Worm (Caenorhabditis elegans) whole organism, L4 larva: Measurements from ENCODE around the gene F22B7.3.

Source experiments
- D1046.2 ChIP-seq: fragments of 200-800 bp; sonication (Bioruptor generic); IDR thresholded peaks from 2 replicates; pipeline ENCODE4 v1.3.6; 2022; ENCODE audit warnings: missing genetic modification characterization, missing compliant biosample characterization
- F26F4.8 ChIP-seq: fragments of 200-800 bp; sonication (Bioruptor generic); conservative IDR thresholded peaks from 2 replicates; pipeline ENCODE4 v1.3.6; 2022; ENCODE audit warnings: missing genetic modification characterization, missing compliant biosample characterization
- F49E8.2 ChIP-seq: sonication (generic microtip); optimal IDR thresholded peaks from 2 replicates; lab custom pipeline; 2016; ENCODE audit warnings: missing compliant biosample characterization, mild to moderate bottlenecking, missing genetic modification characterization, borderline replicate concordance
- R02D3.7 ChIP-seq: fragments of 150-350 bp; sonication (generic microtip); optimal IDR thresholded peaks from 3 replicates; lab custom pipeline; 2014; ENCODE audit warnings: missing biosample characterization, missing genetic modification characterization
- T20F7.1 ChIP-seq: fragments of 200-800 bp; sonication (Bioruptor generic); optimal IDR thresholded peaks from 2 replicates; lab custom pipeline; 2018; ENCODE audit warnings: mild to moderate bottlenecking, missing genetic modification characterization, missing compliant biosample characterization
- Y105C5A.15 ChIP-seq: fragments of 200-800 bp; sonication (Bioruptor generic); IDR thresholded peaks from 2 replicates; pipeline ENCODE4 v1.3.6; 2022; ENCODE audit warnings: missing genetic modification characterization, missing compliant biosample characterization
- Y48G9A.11 ChIP-seq: fragments of 200-800 bp; sonication (Bioruptor generic); IDR thresholded peaks from 2 replicates; pipeline ENCODE4 v1.3.6; 2022; ENCODE audit warnings: missing genetic modification reagents, missing genetic modification characterization, missing compliant biosample characterization
- Y5F2A.4 ChIP-seq: fragments of 200-800 bp; sonication (Bioruptor generic); optimal IDR thresholded peaks from 2 replicates; lab custom pipeline; 2018; ENCODE audit warnings: mild to moderate bottlenecking, missing genetic modification characterization, missing compliant biosample characterization
- ZK546.5 ChIP-seq, 2 experiments: sonication (generic microtip); optimal IDR thresholded peaks; 2 replicates each; lab custom pipeline; 2017; ENCODE audit warnings: missing biosample characterization in 2 of 2, missing genetic modification characterization in 2 of 2
- arid-1 ChIP-seq: fragments of 200-800 bp; sonication (Bioruptor generic); conservative IDR thresholded peaks from 2 replicates; pipeline ENCODE4 v1.3.6; 2022; ENCODE audit warnings: missing genetic modification reagents, missing genetic modification characterization, missing compliant biosample characterization
- ceh-20 ChIP-seq: fragments of 200-800 bp; sonication (Bioruptor generic); IDR thresholded peaks from 2 replicates; pipeline ENCODE4 v1.3.6; 2022; ENCODE audit warnings: missing genetic modification reagents, missing genetic modification characterization, missing compliant biosample characterization
- ceh-44 ChIP-seq: fragments of 200-800 bp; sonication (Bioruptor generic); IDR thresholded peaks from 2 replicates; pipeline ENCODE4 v1.3.6; 2022; ENCODE audit warnings: missing genetic modification reagents, missing genetic modification characterization, missing compliant biosample characterization
- ceh-62 ChIP-seq: sonication (generic microtip); optimal IDR thresholded peaks from 2 replicates; lab custom pipeline; 2017; ENCODE audit warnings: missing biosample characterization, missing genetic modification characterization
- ceh-82 ChIP-seq: sonication (generic microtip); optimal IDR thresholded peaks from 2 replicates; lab custom pipeline; 2017; ENCODE audit warnings: missing biosample characterization, missing genetic modification characterization
- daf-12 ChIP-seq: fragments of 150-350 bp; optimal IDR thresholded peaks from 2 replicates; lab custom pipeline; 2014; ENCODE audit warnings: missing biosample characterization, missing genetic modification reagents, missing genetic modification characterization
- daf-19 ChIP-seq: fragments of 200-800 bp; sonication (Bioruptor generic); conservative IDR thresholded peaks from 2 replicates; pipeline ENCODE4 v1.3.6; 2022; ENCODE audit warnings: missing genetic modification characterization, missing compliant biosample characterization
- dmd-6 ChIP-seq: fragments of 200-800 bp; sonication (Bioruptor generic); IDR thresholded peaks from 2 replicates; pipeline ENCODE4 v1.3.6; 2022; ENCODE audit warnings: missing genetic modification reagents, missing genetic modification characterization, missing compliant biosample characterization
- dmd-9 ChIP-seq: fragments of 200-800 bp; sonication (Bioruptor generic); IDR thresholded peaks from 2 replicates; pipeline ENCODE4 v1.3.6; 2022; ENCODE audit warnings: missing genetic modification reagents, missing genetic modification characterization, missing compliant biosample characterization
- dpl-1 ChIP-seq: fragments of 150-350 bp; optimal IDR thresholded peaks from 2 replicates; lab custom pipeline; 2014; ENCODE audit warnings: missing biosample characterization, missing genetic modification reagents, missing genetic modification characterization
- duxl-1 ChIP-seq: sonication (generic microtip); optimal IDR thresholded peaks from 2 replicates; lab custom pipeline; 2016; ENCODE audit warnings: mild to moderate bottlenecking, missing genetic modification characterization, moderate library complexity, missing compliant biosample characterization; ENCODE audit not compliant: poor library complexity
- dve-1 ChIP-seq: sonication (generic microtip); optimal IDR thresholded peaks from 2 replicates; lab custom pipeline; 2017; ENCODE audit warnings: antibody characterized with exemption, mild to moderate bottlenecking, missing genetic modification characterization, missing compliant biosample characterization; ENCODE audit not compliant: insufficient read depth
- egl-27 ChIP-seq: sonication (generic microtip); optimal IDR thresholded peaks from 3 replicates; lab custom pipeline; 2017; ENCODE audit warnings: missing biosample characterization, missing genetic modification reagents, missing genetic modification characterization
- hif-1 ChIP-seq, 2 experiments: sonication (generic microtip); optimal IDR thresholded peaks; 2 replicates each; lab custom pipeline; 2016 to 2017; ENCODE audit warnings: missing compliant biosample characterization in 2 of 2, missing genetic modification characterization in 2 of 2, missing genetic modification reagents in 2 of 2, missing genotype in 2 of 2, mild to moderate bottlenecking in 1 of 2
- hlh-11 ChIP-seq: fragments of 200-800 bp; sonication (Bioruptor generic); optimal IDR thresholded peaks from 2 replicates; lab custom pipeline; 2018; ENCODE audit warnings: mild to moderate bottlenecking, missing genetic modification characterization, missing compliant biosample characterization
- hlh-30 ChIP-seq: sonication (generic microtip); optimal IDR thresholded peaks from 2 replicates; lab custom pipeline; 2017; ENCODE audit warnings: antibody characterized with exemption, mild to moderate bottlenecking, missing genetic modification characterization, missing compliant biosample characterization; ENCODE audit not compliant: insufficient read depth
- hmg-1.1 ChIP-seq: fragments of 200-800 bp; sonication (Bioruptor generic); IDR thresholded peaks from 2 replicates; pipeline ENCODE4 v1.3.6; 2022; ENCODE audit warnings: missing genetic modification reagents, missing genetic modification characterization, missing compliant biosample characterization
- jun-1 ChIP-seq: fragments of 150-350 bp; optimal IDR thresholded peaks from 2 replicates; lab custom pipeline; 2014; ENCODE audit warnings: missing biosample characterization, missing genetic modification reagents, missing genetic modification characterization
- lim-7 ChIP-seq: fragments of 200-800 bp; sonication (Bioruptor generic); IDR thresholded peaks from 2 replicates; pipeline ENCODE4 v1.3.6; 2022; ENCODE audit warnings: missing genetic modification characterization, missing compliant biosample characterization
- lin-1 ChIP-seq: fragments of 200-800 bp; sonication (Bioruptor generic); IDR thresholded peaks from 2 replicates; pipeline ENCODE4 v1.3.6; 2022; ENCODE audit warnings: missing genetic modification reagents, missing genetic modification characterization, missing compliant biosample characterization
- lin-29 ChIP-seq: fragments of 200-800 bp; sonication (Bioruptor generic); IDR thresholded peaks from 2 replicates; pipeline ENCODE4 v1.3.6; 2022; ENCODE audit warnings: missing genetic modification reagents, missing genetic modification characterization, missing compliant biosample characterization
- lin-38 ChIP-seq: fragments of 200-800 bp; sonication (Bioruptor generic); IDR thresholded peaks from 2 replicates; pipeline ENCODE4 v1.3.6; 2022; ENCODE audit warnings: missing genetic modification reagents, missing genetic modification characterization, missing compliant biosample characterization
- lin-39 ChIP-seq: fragments of 150-350 bp; optimal IDR thresholded peaks from 2 replicates; lab custom pipeline; 2014; ENCODE audit warnings: missing biosample characterization, missing genetic modification reagents, missing genetic modification characterization
- lir-3 ChIP-seq: sonication (generic microtip); optimal IDR thresholded peaks from 2 replicates; lab custom pipeline; 2016; ENCODE audit warnings: mild to moderate bottlenecking, missing genetic modification characterization, missing compliant biosample characterization
- madf-5 ChIP-seq, 2 experiments: fragments of 200-800 bp; sonication (Bioruptor generic); IDR thresholded peaks; 2 replicates each; pipeline ENCODE4 v1.3.6; 2022; ENCODE audit warnings: missing compliant biosample characterization in 2 of 2, missing genetic modification characterization in 2 of 2
- mdl-1 ChIP-seq, 2 experiments: fragments of 150-350 bp in 1 of 2; sonication (generic microtip) in 1 of 2; optimal IDR thresholded peaks; 2 replicates each; lab custom pipeline; 2014 to 2017; ENCODE audit warnings: missing biosample characterization in 2 of 2, missing genetic modification characterization in 2 of 2
- mdt-29 ChIP-seq: fragments of 200-800 bp; sonication (Bioruptor generic); IDR thresholded peaks from 2 replicates; pipeline ENCODE4 v1.3.6; 2022; ENCODE audit warnings: missing genetic modification reagents, missing genetic modification characterization, missing compliant biosample characterization
- mxl-2 ChIP-seq: fragments of 200-800 bp; sonication (Bioruptor generic); conservative IDR thresholded peaks from 2 replicates; pipeline ENCODE4 v1.3.6; 2022; ENCODE audit warnings: missing genetic modification reagents, missing genetic modification characterization, missing compliant biosample characterization
- nhr-10 ChIP-seq: fragments of 150-350 bp; optimal IDR thresholded peaks from 2 replicates; lab custom pipeline; 2014; ENCODE audit warnings: missing biosample characterization, missing genetic modification characterization
- nhr-237 ChIP-seq: sonication (generic microtip); optimal IDR thresholded peaks from 2 replicates; lab custom pipeline; 2017; ENCODE audit warnings: missing biosample characterization, missing genetic modification characterization
- nhr-25 ChIP-seq: sonication (generic microtip); optimal IDR thresholded peaks from 2 replicates; lab custom pipeline; 2017; ENCODE audit warnings: missing genetic modification characterization, mild to moderate bottlenecking, missing compliant biosample characterization, antibody characterized with exemption, moderate library complexity, borderline replicate concordance; ENCODE audit not compliant: insufficient read depth
- nhr-28 ChIP-seq: fragments of 150-350 bp; optimal IDR thresholded peaks from 2 replicates; lab custom pipeline; 2014; ENCODE audit warnings: missing biosample characterization, missing genetic modification characterization
- nhr-41 ChIP-seq: fragments of 200-800 bp; sonication (Bioruptor generic); IDR thresholded peaks from 2 replicates; pipeline ENCODE4 v1.3.6; 2022; ENCODE audit warnings: missing genetic modification reagents, missing genetic modification characterization, missing compliant biosample characterization
- nhr-77 ChIP-seq: fragments of 150-350 bp; optimal IDR thresholded peaks from 2 replicates; lab custom pipeline; 2014; ENCODE audit warnings: missing biosample characterization, missing genetic modification characterization
- pqm-1 ChIP-seq: sonication (generic microtip); optimal IDR thresholded peaks from 2 replicates; lab custom pipeline; 2017; ENCODE audit warnings: missing biosample characterization, missing genetic modification characterization
- saeg-2 ChIP-seq: fragments of 200-800 bp; sonication (Bioruptor generic); IDR thresholded peaks from 2 replicates; pipeline ENCODE4 v1.3.6; 2022; ENCODE audit warnings: missing genetic modification reagents, missing genetic modification characterization, missing compliant biosample characterization
- skn-1 ChIP-seq: fragments of 150-350 bp; optimal IDR thresholded peaks from 2 replicates; lab custom pipeline; 2014; ENCODE audit warnings: missing biosample characterization, missing genetic modification characterization
- spr-3 ChIP-seq: fragments of 200-800 bp; sonication (Bioruptor generic); optimal IDR thresholded peaks from 2 replicates; lab custom pipeline; 2018; ENCODE audit warnings: mild to moderate bottlenecking, missing genetic modification characterization, missing compliant biosample characterization
- tra-1 ChIP-seq: fragments of 200-800 bp; sonication (Bioruptor generic); IDR thresholded peaks from 2 replicates; pipeline ENCODE4 v1.3.6; 2022; ENCODE audit warnings: missing genetic modification reagents, missing genetic modification characterization, missing compliant biosample characterization
- unc-39 ChIP-seq: sonication (generic microtip); optimal IDR thresholded peaks from 2 replicates; lab custom pipeline; 2017; ENCODE audit warnings: missing biosample characterization, missing genetic modification characterization
- zfp-2 ChIP-seq: sonication (generic microtip); optimal IDR thresholded peaks from 2 replicates; lab custom pipeline; 2016; ENCODE audit warnings: mild to moderate bottlenecking, missing genetic modification characterization, missing compliant biosample characterization
- ztf-7 ChIP-seq: fragments of 150-350 bp; optimal IDR thresholded peaks from 2 replicates; lab custom pipeline; 2014; ENCODE audit warnings: missing biosample characterization, missing genetic modification characterization

Gene F22B7.3

DNA sequence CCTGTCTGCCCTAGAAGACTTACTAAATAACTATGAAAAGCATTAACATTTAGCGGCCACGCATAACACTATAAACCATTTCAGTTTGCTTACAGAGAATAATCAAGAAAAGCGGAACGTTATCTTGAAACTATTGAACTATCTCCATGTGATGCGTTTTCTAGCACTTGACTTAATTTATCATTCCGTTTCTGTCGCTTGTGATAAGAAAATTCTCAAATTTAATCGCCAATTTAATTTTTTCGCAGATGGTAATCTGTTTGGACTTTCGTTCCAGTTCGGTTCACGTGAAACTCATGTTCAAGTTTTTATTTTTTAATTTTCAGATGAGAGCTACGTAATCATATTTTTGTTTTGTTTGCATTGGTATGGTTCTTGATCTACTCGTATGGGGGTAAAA, 8.3 kb downstream of the F22B7.3 start (continued):
- TF ChIP-seq hif-1 (tag; optimal IDR thresholded peaks at IDR 0.05; lab: Kevin White, UChicago), result no peak
- TF ChIP-seq nhr-28 (tag; lab: Kevin White, UChicago), result peak; percentile 88
- no peak for TF ChIP-seq mdt-29 (GFP tag; lab: Robert Waterston, UW)
- TF ChIP-seq ceh-62 (tag; lab: Kevin White, UChicago), result no peak
- TF ChIP-seq duxl-1, result no peak
- TF ChIP-seq dve-1 (tag; lab: Kevin White, UChicago), result peak; percentile 94
- TF ChIP-seq lir-3 (tag; lab: Kevin White, UChicago), result no peak
- no peak for TF ChIP-seq nhr-25
- peak; percentile 65 for TF ChIP-seq nhr-77 (tag; lab: Kevin White, UChicago)
- TF ChIP-seq T20F7.1, result peak; percentile 44
- TF ChIP-seq lin-1 (GFP tag; lab: Robert Waterston, UW), result peak; percentile 33; the same call in 1 of the 2 replicates
- TF ChIP-seq ceh-20 (GFP tag; lab: Robert Waterston, UW), result peak; percentile 56; the same call in 1 of the 2 replicates
- TF ChIP-seq zfp-2 (tag; lab: Kevin White, UChicago), result no peak
- TF ChIP-seq lin-38 (GFP tag; lab: Robert Waterston, UW), result no peak
- no peak for TF ChIP-seq lin-29 (GFP tag; lab: Robert Waterston, UW)
- TF ChIP-seq skn-1, result no peak
- TF ChIP-seq saeg-2 (GFP tag; lab: Robert Waterston, UW), result no peak
- no peak for TF ChIP-seq unc-39
- no peak for TF ChIP-seq lin-39 (tag; lab: Kevin White, UChicago)
- no peak for TF ChIP-seq R02D3.7 (tag; lab: Kevin White, UChicago)
- TF ChIP-seq mdl-1 (tag; optimal IDR thresholded peaks at IDR 0.05; lab: Kevin White, UChicago), result peak in 1 of 2 experiments; percentile 64
- peak; percentile 93 for TF ChIP-seq dmd-6 (GFP tag; lab: Robert Waterston, UW)
- peak; percentile 87 for TF ChIP-seq mxl-2 (GFP tag; lab: Robert Waterston, UW)
- TF ChIP-seq pqm-1 (tag; lab: Kevin White, UChicago), result peak; percentile 78
- TF ChIP-seq daf-19 (GFP tag; lab: Robert Waterston, UW), result no peak
- TF ChIP-seq ZK546.5 (tag; optimal IDR thresholded peaks at IDR 0.05; lab: Kevin White, UChicago), result no peak
- TF ChIP-seq daf-12, result no peak
- TF ChIP-seq nhr-10 (tag; lab: Kevin White, UChicago), result no peak
- TF ChIP-seq Y105C5A.15, result no peak
- no peak for TF ChIP-seq D1046.2 (GFP tag; lab: Robert Waterston, UW)
- TF ChIP-seq F49E8.2 (tag; lab: Kevin White, UChicago), result no peak
- TF ChIP-seq dpl-1, result no peak
- TF ChIP-seq madf-5 (GFP tag; IDR thresholded peaks at IDR 0.05; lab: Robert Waterston, UW), result no peak
- TF ChIP-seq egl-27 (tag; lab: Kevin White, UChicago), result no peak
- no peak for TF ChIP-seq ceh-44 (GFP tag; lab: Robert Waterston, UW)
- no peak for TF ChIP-seq Y48G9A.11
- TF ChIP-seq nhr-237 (tag; lab: Kevin White, UChicago), result no peak
- no peak for TF ChIP-seq jun-1
- no peak for TF ChIP-seq nhr-41 (GFP tag; lab: Robert Waterston, UW)
- no peak for TF ChIP-seq Y5F2A.4 (GFP tag; lab: Kevin White, UChicago)
- 0 out of 2 replicates have a peak, but pooled peaks have one; percentile 41 for TF ChIP-seq tra-1 (GFP tag; lab: Robert Waterston, UW)
- TF ChIP-seq spr-3 (GFP tag; lab: Kevin White, UChicago), result no peak
- no peak for TF ChIP-seq ceh-82 (tag; lab: Kevin White, UChicago)
- no peak for TF ChIP-seq lim-7 (GFP tag; lab: Robert Waterston, UW)
- no peak for TF ChIP-seq F26F4.8
- peak; percentile 78 for TF ChIP-seq hlh-30 (tag; lab: Kevin White, UChicago)
- TF ChIP-seq dmd-9, result no peak
- TF ChIP-seq hmg-1.1 (GFP tag; lab: Robert Waterston, UW), result no peak
- TF ChIP-seq hlh-11 (tag; lab: Kevin White, UChicago), result peak; percentile 87
- no peak for TF ChIP-seq arid-1 (GFP tag; lab: Robert Waterston, UW)
- TF ChIP-seq ztf-7 (tag; lab: Kevin White, UChicago), result no peak
